Worm (Caenorhabditis elegans): ENCODE results near the gene F09G2.8.

DNA sequence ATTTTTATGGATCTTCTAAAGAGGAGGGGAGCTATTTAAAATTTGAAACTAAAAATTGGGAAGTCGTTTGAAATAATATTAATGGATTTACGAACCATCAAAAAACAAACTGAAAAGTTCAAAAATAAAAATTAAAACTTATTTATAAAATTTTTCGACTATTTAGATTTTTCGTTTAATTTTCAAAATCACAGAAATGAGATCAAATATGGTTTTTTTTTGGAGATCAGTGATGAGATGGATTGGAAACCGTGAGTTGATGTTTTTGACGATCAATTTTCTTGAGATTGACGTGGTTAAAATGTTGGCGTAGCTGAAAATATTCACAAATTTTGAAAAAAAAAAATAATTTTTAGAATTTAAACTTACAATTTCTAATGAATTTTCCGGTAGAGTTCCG lies 25.5 kb upstream of the F09G2.8 start, which contains the start of gene C13F10.5:
- TF ChIP-seq elt-3 (tag; optimal IDR thresholded peaks at IDR 0.05) (no peak), fos-1 (tag; optimal IDR thresholded peaks at IDR 0.05) (no peak), snu-23 (GFP tag; optimal IDR thresholded peaks at IDR 0.05) (no peak), ceh-82 (tag; optimal IDR thresholded peaks at IDR 0.05) (no peak), skn-1 (tag; optimal IDR thresholded peaks at IDR 0.05) (no peak), aha-1 (tag; optimal IDR thresholded peaks at IDR 0.05) (no peak), zag-1 (tag; optimal IDR thresholded peaks at IDR 0.05) (no peak), nhr-77 (tag; optimal IDR thresholded peaks at IDR 0.05) (no peak), unc-62 (GFP tag; optimal IDR thresholded peaks at IDR 0.05) (no peak)

All from whole organism, L1 larva.